Fruit fly (Drosophila melanogaster) whole organism, embryonic: ENCODE data around the gene Slob.
A peak's percentile ranks its signal among the peaks of the same experiment; 100 is the strongest.

Experiments
- Awh ChIP-seq: fragments of 200-800 bp; sonication (Bioruptor generic); IDR thresholded peaks from 2 replicates; pipeline ENCODE4, ENCODE4 v1.3.6; 2022; ENCODE audit warnings: missing biosample characterization, missing genetic modification characterization
- Bteb2 ChIP-seq: fragments of 200-800 bp; sonication (Bioruptor generic); optimal IDR thresholded peaks from 2 replicates; lab custom pipeline; 2016; ENCODE audit warnings: missing biosample characterization, missing genetic modification characterization
- CG10543 ChIP-seq: fragments of 200-800 bp; sonication (Bioruptor generic); optimal IDR thresholded peaks from 3 replicates; lab custom pipeline; 2017; ENCODE audit warnings: missing biosample characterization, mild to moderate bottlenecking, missing genetic modification characterization, moderate library complexity
- CG11696 ChIP-seq: fragments of 200-800 bp; sonication (Bioruptor generic); IDR thresholded peaks from 2 replicates; pipeline ENCODE4 v1.3.6; 2022; ENCODE audit warnings: missing biosample characterization, missing genetic modification characterization
- CG14441 ChIP-seq: fragments of 200-800 bp; sonication (Bioruptor generic); IDR thresholded peaks from 2 replicates; pipeline ENCODE4 v1.3.6; 2022; ENCODE audit warnings: missing biosample characterization, missing genetic modification characterization
- CG14710 ChIP-seq: fragments of 200-800 bp; sonication (Bioruptor generic); optimal IDR thresholded peaks from 3 replicates; lab custom pipeline; 2019; ENCODE audit warnings: missing biosample characterization, mild to moderate bottlenecking, missing genetic modification characterization, moderate library complexity
- CG16813 ChIP-seq: fragments of 200-800 bp; sonication (Bioruptor generic); IDR thresholded peaks from 3 replicates; pipeline ENCODE4 v1.3.6; 2022; ENCODE audit warnings: missing biosample characterization, missing genetic modification characterization; ENCODE audit not compliant: partially characterized antibody
- CG17186 ChIP-seq: fragments of 200-800 bp; sonication (Bioruptor generic); optimal IDR thresholded peaks from 3 replicates; lab custom pipeline; 2017; ENCODE audit warnings: missing biosample characterization, missing genetic modification reagents, missing genetic modification characterization
- CG33557 ChIP-seq: fragments of 200-800 bp; sonication (Bioruptor generic); optimal IDR thresholded peaks from 2 replicates; lab custom pipeline; 2019; ENCODE audit warnings: missing biosample characterization, mild to moderate bottlenecking, missing genetic modification characterization, moderate library complexity
- CG4360 ChIP-seq: fragments of 200-800 bp; sonication (Bioruptor generic); IDR thresholded peaks from 2 replicates; pipeline ENCODE4 v1.3.6; 2022; ENCODE audit warnings: missing biosample characterization, missing genetic modification characterization
- CG4820 ChIP-seq: fragments of 200-800 bp; sonication (Bioruptor generic); optimal IDR thresholded peaks from 3 replicates; lab custom pipeline; 2016; ENCODE audit warnings: missing biosample characterization, missing genetic modification characterization
- CG6683 ChIP-seq: fragments of 200-800 bp; sonication (Bioruptor generic); optimal IDR thresholded peaks from 2 replicates; lab custom pipeline; 2017; ENCODE audit warnings: missing biosample characterization, mild to moderate bottlenecking, missing genetic modification characterization, missing genetic modification reagents
- CG7987 ChIP-seq: fragments of 200-800 bp; sonication (Bioruptor generic); optimal IDR thresholded peaks from 2 replicates; lab custom pipeline; 2018; ENCODE audit warnings: missing biosample characterization, mild to moderate bottlenecking, missing genetic modification characterization, moderate library complexity
- CG8089 ChIP-seq: fragments of 200-800 bp; sonication (Bioruptor generic); optimal IDR thresholded peaks from 3 replicates; lab custom pipeline; 2016; ENCODE audit warnings: missing biosample characterization, missing genetic modification characterization
- CG8388 ChIP-seq: fragments of 200-800 bp; sonication (Bioruptor generic); optimal IDR thresholded peaks from 2 replicates; lab custom pipeline; 2019; ENCODE audit warnings: missing biosample characterization, mild to moderate bottlenecking, missing genetic modification characterization, moderate library complexity
- CG9727 ChIP-seq: fragments of 200-800 bp; sonication (Bioruptor generic); optimal IDR thresholded peaks from 3 replicates; lab custom pipeline; 2017; ENCODE audit warnings: missing biosample characterization, mild to moderate bottlenecking, missing genetic modification characterization
- Ets97D ChIP-seq: fragments of 200-800 bp; sonication (Bioruptor generic); optimal IDR thresholded peaks from 3 replicates; lab custom pipeline; 2016; ENCODE audit warnings: missing biosample characterization, missing genetic modification characterization
- Gug ChIP-seq: fragments of 200-800 bp; sonication (Bioruptor generic); IDR thresholded peaks from 4 replicates; pipeline ENCODE4 v1.3.6; 2022; ENCODE audit warnings: missing biosample characterization, missing genetic modification characterization
- HLHmδ ChIP-seq: fragments of 200-800 bp; sonication (Bioruptor generic); optimal IDR thresholded peaks from 2 replicates; lab custom pipeline; 2018; ENCODE audit warnings: missing biosample characterization, mild to moderate bottlenecking, missing genetic modification characterization, moderate library complexity
- Hmx ChIP-seq: fragments of 200-800 bp; sonication (Bioruptor generic); optimal IDR thresholded peaks from 2 replicates; lab custom pipeline; 2016; ENCODE audit warnings: missing biosample characterization, missing genetic modification characterization
- Hr39 ChIP-seq: fragments of >200 bp; optimal IDR thresholded peaks from 2 replicates; lab custom pipeline; 2017
- Lim3 ChIP-seq: fragments of 200-800 bp; sonication (Bioruptor generic); IDR thresholded peaks from 2 replicates; pipeline ENCODE4 v1.3.6; 2022; ENCODE audit warnings: missing biosample characterization, missing genetic modification characterization
- MBD-R2 ChIP-seq: fragments of 200-800 bp; sonication (Bioruptor generic); IDR thresholded peaks from 2 replicates; pipeline ENCODE4 v1.3.6; 2022; ENCODE audit warnings: missing biosample characterization, missing genetic modification characterization
- NC2β ChIP-seq: fragments of 200-800 bp; sonication (Bioruptor generic); optimal IDR thresholded peaks from 2 replicates; lab custom pipeline; 2016; ENCODE audit warnings: missing biosample characterization, missing genetic modification characterization
- Neu2 ChIP-seq: fragments of 200-800 bp; sonication (Bioruptor generic); optimal IDR thresholded peaks from 3 replicates; lab custom pipeline; 2016; ENCODE audit warnings: missing biosample characterization, missing genetic modification characterization, borderline replicate concordance
- Sin3A ChIP-seq: fragments of >200 bp; optimal IDR thresholded peaks from 2 replicates; lab custom pipeline; 2018
- Spps ChIP-seq: fragments of 200-800 bp; sonication (Bioruptor generic); optimal IDR thresholded peaks from 2 replicates; lab custom pipeline; 2018; ENCODE audit warnings: missing biosample characterization, mild to moderate bottlenecking, missing genetic modification characterization
- Sry-δ ChIP-seq: fragments of 200-800 bp; sonication (Bioruptor generic); optimal IDR thresholded peaks from 2 replicates; lab custom pipeline; 2016; ENCODE audit warnings: missing biosample characterization, missing genetic modification characterization
- Xrp1 ChIP-seq: fragments of 200-800 bp; sonication (Bioruptor generic); IDR thresholded peaks from 2 replicates; pipeline ENCODE4 v1.3.6; 2022; ENCODE audit warnings: missing biosample characterization, missing genetic modification characterization
- amos ChIP-seq: fragments of 200-800 bp; sonication (Bioruptor generic); IDR thresholded peaks from 2 replicates; pipeline ENCODE4 v1.3.6; 2022; ENCODE audit warnings: missing biosample characterization, missing genetic modification characterization; ENCODE audit not compliant: partially characterized antibody
- ara ChIP-seq: fragments of 200-800 bp; sonication (Bioruptor generic); IDR thresholded peaks from 2 replicates; pipeline ENCODE4 v1.3.6; 2022; ENCODE audit warnings: missing biosample characterization, missing genetic modification characterization
- ash1 ChIP-seq: fragments of 200-800 bp; sonication (Bioruptor generic); optimal IDR thresholded peaks from 2 replicates; lab custom pipeline; 2018; ENCODE audit warnings: missing biosample characterization, mild to moderate bottlenecking, missing genetic modification characterization
- cad ChIP-seq: fragments of >200 bp; optimal IDR thresholded peaks from 2 replicates; lab custom pipeline; 2017; ENCODE audit warnings: missing biosample characterization, missing genetic modification characterization
- cato ChIP-seq: fragments of 200-800 bp; sonication (Bioruptor generic); optimal IDR thresholded peaks from 2 replicates; lab custom pipeline; 2016; ENCODE audit warnings: missing biosample characterization, missing genetic modification characterization, borderline replicate concordance
- crc ChIP-seq: fragments of 200-800 bp; sonication (Bioruptor generic); optimal IDR thresholded peaks from 2 replicates; lab custom pipeline; 2016; ENCODE audit warnings: missing biosample characterization, missing genetic modification characterization
- dan ChIP-seq: fragments of 200-800 bp; sonication (Bioruptor generic); IDR thresholded peaks from 2 replicates; pipeline ENCODE4 v1.3.6; 2022; ENCODE audit warnings: missing biosample characterization, missing genetic modification characterization
- disco-r ChIP-seq: fragments of 200-800 bp; sonication (Bioruptor generic); optimal IDR thresholded peaks from 2 replicates; lab custom pipeline; 2016; ENCODE audit warnings: missing biosample characterization, missing genetic modification characterization
- dysf ChIP-seq: fragments of 200-800 bp; sonication (Bioruptor generic); IDR thresholded peaks from 3 replicates; pipeline ENCODE4 v1.3.6; 2022; ENCODE audit warnings: missing biosample characterization, missing genetic modification characterization
- ems ChIP-seq: fragments of 200-800 bp; sonication (Bioruptor generic); optimal IDR thresholded peaks from 3 replicates; lab custom pipeline; 2016; ENCODE audit warnings: missing biosample characterization, missing genetic modification characterization
- gcm2 ChIP-seq: fragments of 200-800 bp; sonication (Bioruptor generic); optimal IDR thresholded peaks from 2 replicates; lab custom pipeline; 2016; ENCODE audit warnings: missing biosample characterization, missing genetic modification characterization
- gt ChIP-seq: fragments of 200-800 bp; sonication (Bioruptor generic); IDR thresholded peaks from 2 replicates; pipeline ENCODE4 v1.3.6; 2022; ENCODE audit warnings: missing biosample characterization, missing genetic modification characterization
- hb ChIP-seq: fragments of 200-800 bp; sonication (Bioruptor generic); IDR thresholded peaks from 3 replicates; pipeline ENCODE4 v1.3.6; 2022; ENCODE audit warnings: missing biosample characterization, missing genetic modification characterization; ENCODE audit not compliant: partially characterized antibody
- ind ChIP-seq: fragments of 200-800 bp; sonication (Bioruptor generic); optimal IDR thresholded peaks from 3 replicates; lab custom pipeline; 2016; ENCODE audit warnings: missing biosample characterization, missing genetic modification characterization
- ken ChIP-seq: fragments of 200-800 bp; sonication (Bioruptor generic); IDR thresholded peaks from 3 replicates; pipeline ENCODE4 v1.3.6; 2022; ENCODE audit warnings: missing biosample characterization, missing genetic modification characterization
- nom ChIP-seq: fragments of 200-800 bp; sonication (Bioruptor generic); optimal IDR thresholded peaks from 2 replicates; lab custom pipeline; 2017; ENCODE audit warnings: missing biosample characterization, missing genetic modification characterization, mild to moderate bottlenecking, moderate library complexity, missing genetic modification reagents
- pho ChIP-seq: fragments of 200-800 bp; sonication (Bioruptor generic); optimal IDR thresholded peaks from 2 replicates; lab custom pipeline; 2016; ENCODE audit warnings: missing biosample characterization, missing genetic modification characterization
- pzg ChIP-seq: fragments of 200-800 bp; sonication (Bioruptor generic); optimal IDR thresholded peaks from 3 replicates; lab custom pipeline; 2018; ENCODE audit warnings: missing biosample characterization, mild to moderate bottlenecking, missing genetic modification characterization, moderate library complexity
- sisA ChIP-seq: fragments of 200-800 bp; sonication (Bioruptor generic); IDR thresholded peaks from 2 replicates; pipeline ENCODE4 v1.3.6; 2022; ENCODE audit warnings: missing biosample characterization, missing genetic modification characterization
- so ChIP-seq: fragments of 200-800 bp; sonication (Bioruptor generic); IDR thresholded peaks from 3 replicates; pipeline ENCODE4 v1.3.6; 2022; ENCODE audit warnings: missing biosample characterization, missing genetic modification characterization
- tio ChIP-seq: fragments of 200-800 bp; sonication (Bioruptor generic); optimal IDR thresholded peaks from 2 replicates; lab custom pipeline; 2017; ENCODE audit warnings: missing biosample characterization, missing genetic modification characterization, inconsistent platforms
- trem ChIP-seq: fragments of 200-800 bp; optimal IDR thresholded peaks from 3 replicates; lab custom pipeline; 2019; ENCODE audit warnings: missing biosample characterization, mild to moderate bottlenecking, missing genetic modification characterization, moderate library complexity
- yki ChIP-seq: fragments of >200 bp; optimal IDR thresholded peaks from 3 replicates; lab custom pipeline; 2018

Gene Slob

dm6 chr2L:7596862-7597261 is 78.0 kb downstream of the Slob start (continued):
- peak; percentile 9; the same call in 1 of the 2 replicates for TF ChIP-seq MBD-R2 (GFP tag; lab: Robert Waterston, UW)
- no peak for TF ChIP-seq pzg (GFP tag; lab: Kevin White, UChicago)
- TF ChIP-seq Sin3A = no peak
- peak; percentile 88 for TF ChIP-seq CG8388 (GFP tag; lab: Kevin White, UChicago)
- TF ChIP-seq Sry-δ (GFP tag; lab: Kevin White, UChicago) = peak; percentile 42
- TF ChIP-seq CG11696 (GFP tag; lab: Robert Waterston, UW) = 0 out of 2 replicates have a peak, but pooled peaks have one; percentile 42
- TF ChIP-seq Neu2 (GFP tag; lab: Kevin White, UChicago) = no peak
- TF ChIP-seq ara (GFP tag; lab: Robert Waterston, UW) = peak; percentile 97
- no peak for TF ChIP-seq HLHmδ
- TF ChIP-seq cato (GFP tag; lab: Kevin White, UChicago) = peak; percentile 49
- no peak for TF ChIP-seq ash1
- TF ChIP-seq CG10543 = peak; percentile 5
- peak; percentile 88 for TF ChIP-seq ken
- TF ChIP-seq trem (tag; lab: Kevin White, UChicago) = peak; percentile 89
- peak; percentile 80; the same call in 2 of the 3 replicates for TF ChIP-seq so (GFP tag; lab: Robert Waterston, UW)
- peak; percentile 23 for TF ChIP-seq CG6683
- peak; percentile 85 for TF ChIP-seq CG33557 (GFP tag; lab: Kevin White, UChicago)
- no peak for TF ChIP-seq amos (GFP tag; lab: Robert Waterston, UW)
- TF ChIP-seq dysf (GFP tag; lab: Robert Waterston, UW) = peak; percentile 76
- TF ChIP-seq NC2β = peak; percentile 74
- TF ChIP-seq CG9727 = peak; percentile 93
- TF ChIP-seq ind (GFP tag; lab: Kevin White, UChicago) = peak; percentile 71
- peak; percentile 61 for TF ChIP-seq Bteb2
- peak; percentile 10 for TF ChIP-seq Hmx (GFP tag; lab: Kevin White, UChicago)
- TF ChIP-seq CG14441 (GFP tag; lab: Robert Waterston, UW) = no peak; the same call in 1 of the 2 replicates
- peak; percentile 79 for TF ChIP-seq ems (GFP tag; lab: Kevin White, UChicago)
- peak; percentile 54; the same call in 1 of the 4 replicates for TF ChIP-seq Gug (GFP tag; lab: Robert Waterston, UW)
- TF ChIP-seq CG4820 (GFP tag; lab: Kevin White, UChicago) = peak; percentile 94
- TF ChIP-seq CG8089 (GFP tag; lab: Kevin White, UChicago) = peak; percentile 74
- peak; percentile 93 for TF ChIP-seq CG14710 (tag; lab: Kevin White, UChicago)
- TF ChIP-seq CG7987 (GFP tag; lab: Kevin White, UChicago) = peak; percentile 4
- peak; percentile 69 for TF ChIP-seq CG4360 (GFP tag; lab: Robert Waterston, UW)
- TF ChIP-seq pho (GFP tag; lab: Kevin White, UChicago) = peak; percentile 8
- TF ChIP-seq crc (GFP tag; lab: Kevin White, UChicago) = peak; percentile 14
- TF ChIP-seq Awh (GFP tag; lab: Robert Waterston, UW) = peak; percentile 84
- TF ChIP-seq Spps = peak; percentile 82
- no peak for TF ChIP-seq Hr39
- peak; percentile 84 for TF ChIP-seq sisA
- no peak for TF ChIP-seq yki (lab: Kevin White, UChicago)
- TF ChIP-seq hb = no peak
- TF ChIP-seq disco-r = peak; percentile 67
- TF ChIP-seq gcm2 (GFP tag; lab: Kevin White, UChicago) = peak; percentile 84
- no peak for TF ChIP-seq nom (GFP tag; lab: Kevin White, UChicago)
- TF ChIP-seq tio (GFP tag; lab: Kevin White, UChicago) = peak; percentile 76
- no peak for TF ChIP-seq cad (GFP tag; lab: Kevin White, UChicago)
- TF ChIP-seq CG16813 (GFP tag; lab: Robert Waterston, UW) = no peak
- peak; percentile 96 for TF ChIP-seq Xrp1 (GFP tag; lab: Robert Waterston, UW)
- TF ChIP-seq Ets97D (GFP tag; lab: Kevin White, UChicago) = peak; percentile 53
- TF ChIP-seq CG17186 (GFP tag; lab: Kevin White, UChicago) = peak; percentile 75
- peak; percentile 84 for TF ChIP-seq gt (GFP tag; lab: Robert Waterston, UW)
- TF ChIP-seq Lim3 (GFP tag; lab: Robert Waterston, UW) = 0 out of 2 replicates have a peak, but pooled peaks have one; percentile 22
- peak; percentile 87 for TF ChIP-seq dan (GFP tag; lab: Robert Waterston, UW)
